Fruit fly (Drosophila melanogaster) whole organism, larva: ENCODE results near the gene CG14434.
A peak's percentile ranks its signal among the peaks of the same experiment; 100 is the strongest.

Source experiments
- noc ChIP-seq: fragments of 200-800 bp; sonication (Bioruptor generic); optimal IDR thresholded peaks from 3 replicates; lab custom pipeline; 2019; ENCODE audit warnings: missing biosample characterization, mild to moderate bottlenecking, missing genetic modification characterization, moderate library complexity

CG14434 gene

DNA sequence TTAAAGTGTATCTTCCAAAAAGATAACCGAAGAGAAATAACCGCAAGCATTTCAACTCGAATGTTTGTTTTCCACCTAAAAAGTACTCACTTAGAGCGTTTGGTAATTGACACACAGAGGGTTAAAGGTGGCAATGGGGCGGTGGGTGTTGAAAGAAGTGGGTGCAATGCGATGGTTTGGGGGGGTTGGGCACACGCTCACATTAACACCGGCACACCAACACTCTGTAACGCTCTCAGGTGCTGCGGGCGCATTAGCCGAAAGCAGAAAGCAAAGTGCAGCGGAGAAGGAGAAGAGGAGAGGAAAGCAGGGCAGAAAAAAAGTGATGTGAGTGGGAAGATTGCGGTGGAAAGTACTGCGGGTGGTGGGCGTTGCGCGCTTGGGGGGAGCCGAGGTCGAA lies 2.0 kb downstream of the CG14434 start:
- no peak for TF ChIP-seq noc (tag; lab: Kevin White, UChicago)

DNA sequence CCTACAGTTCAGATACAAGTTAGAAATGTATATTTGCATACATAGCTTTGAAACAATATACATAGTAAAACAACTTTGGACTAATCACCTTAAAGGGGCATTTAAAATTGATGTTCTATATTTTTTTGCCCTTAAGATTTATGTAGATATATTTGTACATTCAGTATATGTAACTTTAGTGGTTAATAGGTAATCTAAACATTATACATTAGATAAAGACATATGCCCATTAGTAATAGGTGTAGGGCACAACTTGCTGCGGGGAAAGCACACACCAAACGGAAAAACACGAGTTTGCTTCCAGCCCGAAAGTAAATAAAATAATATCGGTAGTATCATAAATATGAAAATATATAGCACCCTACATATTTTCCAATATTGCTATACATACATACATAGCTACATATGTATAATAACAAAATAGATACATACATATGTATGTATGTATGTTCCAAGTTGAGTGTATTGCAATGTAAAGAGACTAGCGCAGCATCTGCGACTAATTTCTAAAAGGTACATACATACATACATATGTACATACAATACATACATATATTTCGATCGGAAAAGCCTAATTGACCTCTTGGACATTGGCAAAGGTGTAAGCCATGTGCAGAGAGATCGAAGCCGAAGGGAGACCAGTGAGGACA lies 3.6 kb downstream of the CG14434 start, which contains the start of gene CG43736:
Gene CG43736 (plus strand): TSS at position 600 of the 650 bp plus-strand sequence.
- peak; percentile 97 for TF ChIP-seq noc (tag; lab: Kevin White, UChicago)

DNA sequence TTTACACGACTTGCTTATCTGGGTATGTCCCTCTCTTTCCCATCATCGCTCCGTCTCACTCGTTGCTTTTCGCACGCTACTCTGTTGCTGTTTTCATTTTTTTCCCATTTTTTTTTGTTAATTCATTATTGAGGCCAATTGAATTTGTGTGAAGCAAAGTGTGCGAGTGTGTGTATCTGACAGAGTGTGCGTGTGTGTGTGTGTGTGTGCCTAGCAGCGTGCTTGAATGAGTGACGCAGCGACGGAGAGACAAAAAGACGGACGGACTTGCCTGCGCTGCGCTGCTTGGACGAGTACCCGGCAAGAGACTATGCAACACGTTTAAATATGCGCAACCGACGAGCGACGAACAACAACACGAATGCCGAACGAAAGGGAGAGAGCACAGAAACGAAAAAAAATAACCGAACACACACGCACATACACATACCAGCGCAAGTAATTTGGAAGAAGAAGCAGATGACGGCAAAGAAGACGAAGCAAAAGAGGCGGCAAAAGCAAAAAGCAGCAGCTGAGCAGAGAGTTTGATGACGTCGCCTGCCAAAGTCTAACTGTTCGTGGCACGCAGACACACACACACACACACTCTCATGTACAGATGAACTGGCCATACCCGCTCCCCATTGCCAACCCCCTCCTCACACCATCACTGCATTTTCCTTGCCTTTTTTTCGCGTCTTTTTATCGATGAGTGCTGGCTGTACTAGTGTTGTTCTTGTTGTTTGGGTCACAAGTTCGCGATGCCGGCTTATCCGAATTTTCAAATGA lies 4.3 kb downstream of the CG14434 start:
- no peak for TF ChIP-seq noc (tag; lab: Kevin White, UChicago)

DNA sequence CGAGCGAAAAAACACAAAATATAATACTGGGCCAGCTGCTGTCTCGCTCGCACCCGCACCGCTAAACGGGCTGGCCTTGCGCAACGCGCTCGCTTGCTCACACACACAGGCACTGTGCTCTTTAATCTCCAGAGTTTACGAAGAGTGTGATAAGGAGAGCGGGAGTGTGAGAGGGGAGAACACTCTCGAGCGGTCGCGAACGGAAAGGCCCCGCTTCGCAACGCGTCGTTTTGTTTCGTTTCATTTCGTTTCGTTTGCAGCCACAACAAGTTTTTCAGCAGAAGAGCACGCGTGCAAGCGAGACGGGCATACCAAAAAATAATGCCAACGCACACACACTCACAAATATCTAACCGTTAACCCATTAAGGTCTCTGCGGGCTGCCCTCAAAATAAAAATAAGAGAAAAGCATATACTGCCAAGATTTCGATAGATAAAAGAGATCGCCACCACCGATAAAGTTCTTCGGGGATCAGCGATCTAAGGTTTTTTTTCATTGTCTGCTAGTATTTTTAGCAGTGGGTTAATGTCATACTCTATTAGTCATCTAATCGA lies 5.4 kb downstream of the CG14434 start:
- TF ChIP-seq noc (tag; lab: Kevin White, UChicago): peak; percentile 81

DNA sequence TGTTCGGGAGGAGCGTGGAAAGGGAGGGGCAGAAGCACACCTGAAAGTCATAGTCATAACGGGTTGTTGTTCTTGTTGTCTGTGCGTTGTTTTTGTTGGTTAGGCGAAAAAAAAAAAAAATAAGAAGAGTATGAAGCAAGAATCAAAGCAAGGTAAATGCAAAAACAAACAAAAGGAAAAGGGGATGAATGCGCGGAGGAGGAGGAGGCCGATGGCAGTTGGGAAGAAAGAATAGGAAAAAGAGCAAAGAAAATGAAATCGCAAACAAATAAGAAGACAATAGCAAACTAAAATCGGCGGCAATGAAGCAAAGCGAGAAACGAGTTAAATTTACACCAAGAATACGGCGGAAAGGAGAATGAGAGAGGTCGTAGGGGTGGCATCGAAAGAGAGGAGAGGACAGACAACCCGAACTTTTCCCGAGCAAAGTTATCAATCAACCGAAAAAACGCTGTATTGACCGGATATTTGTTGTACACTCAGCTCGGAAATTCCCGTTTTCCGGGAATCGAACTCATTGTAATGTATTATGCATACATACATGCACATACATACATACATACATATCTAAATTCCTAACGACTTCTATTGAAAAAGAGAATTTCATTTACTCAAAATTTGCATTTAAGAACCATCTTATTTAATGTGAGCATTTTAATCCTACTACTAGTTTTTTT lies 6.4 kb downstream of the CG14434 start:
- TF ChIP-seq noc (tag; lab: Kevin White, UChicago): no peak

DNA sequence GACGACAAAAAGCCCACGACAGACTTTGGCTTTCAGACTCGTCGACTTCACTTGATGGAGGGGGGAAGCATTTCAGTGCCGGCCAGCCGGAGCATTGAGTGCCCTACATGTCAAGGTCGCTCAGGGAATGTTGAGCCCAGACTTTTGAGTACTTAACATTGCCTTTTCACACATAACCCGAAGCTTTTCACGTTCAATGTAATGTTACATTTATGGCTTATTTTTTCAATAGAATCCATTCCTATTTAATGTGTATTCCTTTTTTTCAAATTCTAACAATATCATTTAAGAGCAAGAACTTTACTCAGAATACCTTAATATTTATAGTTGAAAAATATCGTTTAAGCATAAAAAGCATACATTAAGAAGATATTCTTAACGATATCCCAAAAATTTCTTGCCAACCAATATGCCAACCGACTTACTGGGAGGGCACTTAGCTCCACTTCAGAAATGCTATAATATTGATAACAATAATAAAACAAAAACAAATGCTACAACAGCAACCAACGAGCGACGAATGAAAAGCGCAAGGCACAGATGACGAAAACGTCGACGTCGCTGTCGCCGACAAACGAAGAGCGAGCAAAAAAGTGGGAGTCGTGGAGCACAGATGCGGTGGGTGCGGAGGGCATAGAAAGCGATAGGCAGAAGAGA lies 7.1 kb downstream of the CG14434 start:
- peak; percentile 71 for TF ChIP-seq noc (tag; lab: Kevin White, UChicago)

DNA sequence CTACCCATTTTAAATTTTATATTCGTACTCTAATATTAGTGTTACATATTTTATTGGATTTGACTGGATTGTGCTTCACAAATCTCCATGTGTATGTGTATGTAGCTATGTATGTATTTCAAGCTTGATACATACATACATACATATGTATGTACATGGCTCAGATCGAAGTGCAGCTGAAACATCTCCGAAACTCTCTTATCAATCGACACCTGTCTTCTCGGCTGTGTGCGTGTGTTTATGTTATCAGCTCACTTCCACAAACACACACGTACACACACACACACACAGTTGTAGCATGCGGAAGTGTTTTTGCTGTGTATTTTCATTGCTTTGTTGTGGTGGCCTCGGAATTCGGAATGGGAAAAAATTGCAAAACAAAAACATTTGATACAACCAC lies 7.7 kb downstream of the CG14434 start:
- TF ChIP-seq noc (tag; lab: Kevin White, UChicago): no peak

DNA sequence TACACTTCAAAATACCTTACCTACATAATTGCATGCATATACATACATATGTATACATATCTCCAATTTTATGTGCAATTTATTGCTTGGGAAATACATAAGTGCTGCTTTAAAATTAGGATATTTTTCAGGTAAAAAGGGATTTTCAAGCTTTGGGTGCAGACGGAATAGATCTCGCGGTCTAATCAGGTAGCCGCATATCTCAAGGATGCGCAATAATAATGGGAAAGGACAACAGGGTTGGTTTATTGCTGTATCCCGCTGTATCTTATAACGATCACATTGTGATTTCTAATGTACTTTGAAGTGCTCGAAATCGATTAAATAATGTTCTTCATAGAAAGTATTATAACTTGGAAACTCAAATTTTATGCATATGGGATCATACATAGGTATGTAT lies 9.3 kb downstream of the CG14434 start:
- no peak for TF ChIP-seq noc (tag; lab: Kevin White, UChicago)

DNA sequence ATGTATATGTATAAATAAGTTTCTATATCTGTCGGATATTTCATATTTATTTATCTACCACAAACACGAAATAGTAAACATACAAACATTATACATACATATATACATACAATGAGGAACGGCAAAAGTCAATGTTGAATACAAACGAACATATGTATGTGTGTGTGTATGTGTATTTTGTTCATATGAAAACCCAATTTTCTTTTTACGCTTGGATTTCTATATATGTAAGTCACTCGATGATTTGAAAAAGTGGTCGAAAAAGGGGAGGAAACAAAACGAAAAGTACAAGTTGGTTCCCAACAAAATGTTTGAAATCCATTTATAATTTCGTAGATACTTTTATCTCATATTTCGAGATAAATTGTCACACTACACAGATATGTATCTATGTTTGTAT lies 9.7 kb downstream of the CG14434 start:
- TF ChIP-seq noc (tag; lab: Kevin White, UChicago): no peak

DNA sequence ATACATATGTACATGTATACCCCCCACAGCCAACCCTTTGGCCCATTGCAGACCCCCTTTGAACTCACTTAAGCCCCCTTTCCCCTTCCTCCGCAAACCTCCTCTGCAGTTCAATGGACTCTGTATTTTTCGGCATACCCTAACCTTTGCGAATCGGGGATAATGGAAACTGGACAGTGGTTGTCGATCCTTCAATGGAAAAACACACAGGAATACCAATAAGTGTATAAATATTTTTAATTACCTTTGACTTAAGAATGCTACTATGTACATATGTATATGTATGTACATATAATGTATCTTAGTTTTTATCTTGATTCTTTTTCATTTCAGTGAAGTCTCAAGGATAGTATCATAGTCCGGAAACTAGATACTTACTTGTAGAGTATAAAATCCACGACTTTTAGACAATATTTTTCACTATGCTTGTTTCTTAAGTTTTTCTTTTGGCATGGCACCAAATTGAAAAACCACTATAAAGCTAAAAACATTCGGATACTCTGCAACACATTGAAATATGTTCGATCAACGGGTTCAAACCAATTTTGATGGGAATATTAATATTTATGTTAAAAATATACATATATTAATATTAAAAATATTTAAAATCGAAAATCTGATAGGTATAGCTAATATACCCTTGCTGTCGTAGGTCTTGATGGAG lies 10.5 kb downstream of the CG14434 start:
- peak; percentile 53 for TF ChIP-seq noc (tag; lab: Kevin White, UChicago)

DNA sequence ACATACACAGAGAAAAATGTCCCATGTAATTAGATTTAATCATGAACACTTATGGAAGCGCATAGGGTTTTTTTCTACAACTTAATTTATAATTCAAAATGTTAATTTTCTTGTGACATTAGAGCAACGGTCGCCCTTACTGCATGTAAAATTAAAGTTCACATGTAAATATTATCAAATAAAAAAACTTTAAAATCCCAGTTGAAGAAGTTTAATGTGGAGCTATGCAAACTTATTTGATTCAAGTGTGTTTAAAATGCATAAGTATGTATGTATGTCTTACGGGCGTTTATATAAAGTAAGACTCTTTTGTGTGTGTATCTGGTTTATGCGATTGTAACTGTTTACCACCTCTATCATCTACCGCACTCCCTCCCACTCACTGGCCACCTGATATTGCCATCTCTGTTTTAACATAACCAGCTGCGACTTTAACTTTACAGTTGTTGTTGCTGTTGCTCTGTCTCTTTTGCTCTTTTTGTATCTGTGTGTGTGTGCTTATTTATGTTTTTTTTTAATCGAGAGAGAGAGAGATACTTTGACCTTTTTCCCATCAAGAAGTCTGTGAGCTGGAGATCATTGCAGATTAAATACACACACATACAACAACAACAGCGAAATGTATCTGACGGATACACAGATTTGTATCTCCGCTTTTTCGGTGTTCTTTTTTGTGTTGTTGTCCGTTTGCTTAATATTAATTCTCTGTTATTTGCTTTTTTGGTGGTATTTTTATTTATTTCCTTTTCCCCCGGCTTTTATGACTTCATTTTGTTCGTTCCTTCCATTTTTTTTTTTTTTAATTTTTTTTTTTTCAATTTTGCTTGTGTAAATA lies 11.4 kb downstream of the CG14434 start:
- TF ChIP-seq noc (tag; lab: Kevin White, UChicago): peak; percentile 70

DNA sequence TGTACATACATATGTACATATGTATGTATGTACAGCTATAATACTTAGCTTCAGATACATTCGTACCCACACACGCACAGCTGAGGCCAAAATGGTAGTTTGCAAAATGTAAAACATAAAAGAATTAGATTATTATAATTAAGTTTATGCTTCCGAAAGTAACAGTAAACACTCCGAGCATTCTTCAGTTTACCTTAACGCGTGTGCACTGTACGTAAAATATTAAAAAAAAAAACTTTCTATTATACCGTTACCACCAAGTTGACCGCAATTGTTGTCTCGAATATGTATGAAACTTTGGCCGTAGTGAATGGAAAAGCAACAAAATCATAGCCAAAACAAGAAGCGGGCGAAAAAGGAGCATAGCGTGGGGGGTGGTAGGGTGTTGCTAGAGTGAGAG lies 12.4 kb downstream of the CG14434 start:
- peak; percentile 70 for TF ChIP-seq noc (tag; lab: Kevin White, UChicago)

DNA sequence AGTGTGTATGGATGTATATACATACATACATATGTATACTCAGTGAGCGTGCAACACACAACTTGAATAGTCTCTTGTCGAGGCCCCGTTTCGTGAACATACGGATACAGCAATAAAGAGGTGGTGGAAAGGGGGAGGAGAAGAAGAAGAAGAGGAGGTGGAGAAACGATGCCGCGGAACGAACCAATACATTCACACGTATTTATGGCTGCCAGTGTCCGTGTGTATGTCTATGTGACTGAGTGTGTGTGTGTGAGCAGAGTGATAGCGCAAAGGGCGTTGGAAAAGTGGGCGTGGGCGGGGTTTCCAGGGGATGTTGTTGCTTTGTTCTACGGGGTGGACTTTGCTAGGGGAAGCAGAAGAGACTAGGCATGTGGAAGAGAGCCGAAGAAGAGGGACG lies 13.6 kb downstream of the CG14434 start:
- TF ChIP-seq noc (tag; lab: Kevin White, UChicago): no peak

DNA sequence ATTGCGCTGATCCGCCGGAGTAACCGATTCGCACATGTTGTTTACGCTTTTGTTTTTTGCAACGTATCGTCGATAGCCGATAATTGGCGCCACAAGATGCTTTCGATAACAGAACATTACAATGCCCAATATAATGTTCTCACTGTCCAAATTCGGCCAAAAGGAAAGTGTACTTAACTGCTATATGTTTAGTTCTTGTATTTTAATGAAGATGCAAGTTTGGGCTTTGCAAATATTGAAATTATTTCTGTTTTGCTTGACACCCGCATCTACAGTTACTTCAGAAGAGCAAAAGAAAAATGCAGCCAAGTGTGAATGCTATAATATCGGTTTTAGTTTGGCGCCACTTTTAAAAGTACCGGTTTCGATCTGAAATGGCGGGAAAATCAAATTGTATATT lies 14.4 kb downstream of the CG14434 start:
- TF ChIP-seq noc (tag; lab: Kevin White, UChicago): peak; percentile 90
